Fruit fly (Drosophila melanogaster): Measurements from ENCODE around the gene Socs16D.

Socs16D gene

dm6 chrX:17782058-17782457 lies 45.3 kb downstream of the Socs16D start (continued):
- TF ChIP-seq sqz (GFP tag; optimal IDR thresholded peaks at IDR 0.05) = no peak
- TF ChIP-seq CG13424 (tag; optimal IDR thresholded peaks at IDR 0.05) = peak; percentile 62
- no peak for TF ChIP-seq jumu (GFP tag; optimal IDR thresholded peaks at IDR 0.05)
- peak; percentile 8; the same call in 1 of the 2 replicates for TF ChIP-seq onecut (GFP tag; IDR thresholded peaks at IDR 0.05)
- TF ChIP-seq br (optimal IDR thresholded peaks at IDR 0.05) = no peak
- peak; percentile 17 for TF ChIP-seq pros (GFP tag; optimal IDR thresholded peaks at IDR 0.05)
- TF ChIP-seq Jarid2 (GFP tag; optimal IDR thresholded peaks at IDR 0.05) = no peak
- no peak for TF ChIP-seq amos (GFP tag; IDR thresholded peaks at IDR 0.05; ENCODE audit: partially characterized antibody)
- TF ChIP-seq Mrtf (GFP tag; IDR thresholded peaks at IDR 0.05) = no peak
- TF ChIP-seq CG2202 (tag; optimal IDR thresholded peaks at IDR 0.05) = peak; percentile 26
- no peak for TF ChIP-seq CG6254 (GFP tag; optimal IDR thresholded peaks at IDR 0.05)
- no peak for TF ChIP-seq H2.0 (GFP tag; IDR thresholded peaks at IDR 0.05)
- no peak for TF ChIP-seq CG1602 (GFP tag; optimal IDR thresholded peaks at IDR 0.05)
- TF ChIP-seq sens (GFP tag) = peak; percentile 56
- TF ChIP-seq CG12155 (GFP tag; optimal IDR thresholded peaks at IDR 0.05) = no peak
- TF ChIP-seq rib (GFP tag; IDR thresholded peaks at IDR 0.05) = no peak
- TF ChIP-seq CG42726 (GFP tag; IDR thresholded peaks at IDR 0.05; ENCODE audit: partially characterized antibody) = no peak
- peak; percentile 8 for TF ChIP-seq bcd (GFP tag; optimal IDR thresholded peaks at IDR 0.05)
- 0 out of 3 replicates have a peak, but pooled peaks have one; percentile 16 for TF ChIP-seq CG11695 (GFP tag; IDR thresholded peaks at IDR 0.05)
- no peak for TF ChIP-seq CG15479 (GFP tag; optimal IDR thresholded peaks at IDR 0.05)
- TF ChIP-seq trem (tag; optimal IDR thresholded peaks at IDR 0.05) = peak; percentile 23
- no peak for TF ChIP-seq sc (optimal IDR thresholded peaks at IDR 0.05)
- peak; percentile 29 for TF ChIP-seq sc (GFP tag; optimal IDR thresholded peaks at IDR 0.05)
- no peak for TF ChIP-seq caup (GFP tag; optimal IDR thresholded peaks at IDR 0.05; ENCODE audit: severe bottlenecking)
- TF ChIP-seq Med (GFP tag) = peak; percentile 37
- TF ChIP-seq CG17568 (GFP tag; optimal IDR thresholded peaks at IDR 0.05) = peak; percentile 1
- peak; percentile 69 for TF ChIP-seq dmrt99B (tag; optimal IDR thresholded peaks at IDR 0.05)
- no peak for TF ChIP-seq ato (GFP tag; IDR thresholded peaks at IDR 0.05; ENCODE audit: partially characterized antibody)
- TF ChIP-seq CG31388 (GFP tag; optimal IDR thresholded peaks at IDR 0.05) = no peak
- TF ChIP-seq Hr51 (GFP tag; optimal IDR thresholded peaks at IDR 0.05) = peak in 1 of 2 experiments; percentile 54
- TF ChIP-seq Rx (GFP tag; IDR thresholded peaks at IDR 0.05) = no peak
- no peak for TF ChIP-seq CG4730 (GFP tag; IDR thresholded peaks at IDR 0.05)
- TF ChIP-seq Xrp1 (GFP tag; IDR thresholded peaks at IDR 0.05) = peak; percentile 56; the same call in 1 of the 2 replicates
- peak; percentile 71 for TF ChIP-seq dmrt11E (tag; optimal IDR thresholded peaks at IDR 0.05)
- TF ChIP-seq aop (GFP tag; IDR thresholded peaks at IDR 0.05) = no peak
- no peak for TF ChIP-seq Trl (optimal IDR thresholded peaks at IDR 0.05)
- TF ChIP-seq Trl (GFP tag; optimal IDR thresholded peaks at IDR 0.05) = no peak
- TF ChIP-seq sug (tag; optimal IDR thresholded peaks at IDR 0.05) = no peak
- TF ChIP-seq tgo (GFP tag; IDR thresholded peaks at IDR 0.05) = 0 out of 3 replicates have a peak, but pooled peaks have one; percentile 14
- no peak for TF ChIP-seq nom (GFP tag; optimal IDR thresholded peaks at IDR 0.05)
- TF ChIP-seq ci (GFP tag; IDR thresholded peaks at IDR 0.05) = no peak
- TF ChIP-seq CG10147 (GFP tag; optimal IDR thresholded peaks at IDR 0.05) = no peak
- no peak for TF ChIP-seq lbe (GFP tag; optimal IDR thresholded peaks at IDR 0.05)
- no peak for TF ChIP-seq Hr78 (GFP tag; optimal IDR thresholded peaks at IDR 0.05)
- no peak for TF ChIP-seq bigmax (GFP tag; optimal IDR thresholded peaks at IDR 0.05)
- TF ChIP-seq Fer2 (tag; optimal IDR thresholded peaks at IDR 0.05) = no peak
- TF ChIP-seq CG18476 (GFP tag; optimal IDR thresholded peaks at IDR 0.05) = no peak
- no peak for TF ChIP-seq Doc3 (GFP tag; IDR thresholded peaks at IDR 0.05; ENCODE audit: partially characterized antibody)
- TF ChIP-seq Mad (GFP tag; optimal IDR thresholded peaks at IDR 0.05) = no peak
- peak; percentile 33 for TF ChIP-seq nerfin-1 (tag; optimal IDR thresholded peaks at IDR 0.05)
- TF ChIP-seq cwo (GFP tag; optimal IDR thresholded peaks at IDR 0.05) = no peak
